Worm (Caenorhabditis elegans) whole organism, L4 larva: ENCODE results near the gene Y47D3B.4.

Source experiments
- F10B5.3 ChIP-seq: sonication (generic microtip); optimal IDR thresholded peaks from 2 replicates; lab custom pipeline; 2016; ENCODE audit warnings: mild to moderate bottlenecking, missing genetic modification characterization, missing compliant biosample characterization
- R02D3.7 ChIP-seq: fragments of 150-350 bp; sonication (generic microtip); optimal IDR thresholded peaks from 3 replicates; lab custom pipeline; 2014; ENCODE audit warnings: missing biosample characterization, missing genetic modification characterization
- Y105C5A.15 ChIP-seq: fragments of 200-800 bp; sonication (Bioruptor generic); IDR thresholded peaks from 2 replicates; pipeline ENCODE4 v1.3.6; 2022; ENCODE audit warnings: missing genetic modification characterization, missing compliant biosample characterization
- Y48G9A.11 ChIP-seq: fragments of 200-800 bp; sonication (Bioruptor generic); IDR thresholded peaks from 2 replicates; pipeline ENCODE4 v1.3.6; 2022; ENCODE audit warnings: missing genetic modification reagents, missing genetic modification characterization, missing compliant biosample characterization
- Y5F2A.4 ChIP-seq: fragments of 200-800 bp; sonication (Bioruptor generic); optimal IDR thresholded peaks from 2 replicates; lab custom pipeline; 2018; ENCODE audit warnings: mild to moderate bottlenecking, missing genetic modification characterization, missing compliant biosample characterization
- Y75B8A.6 ChIP-seq: fragments of 200-800 bp; sonication (Bioruptor generic); IDR thresholded peaks from 2 replicates; pipeline ENCODE4 v1.3.6; 2022; ENCODE audit warnings: missing genetic modification reagents, missing genetic modification characterization, missing compliant biosample characterization
- ZK337.2 ChIP-seq: fragments of 200-800 bp; sonication (Bioruptor generic); IDR thresholded peaks from 2 replicates; pipeline ENCODE4 v1.3.6; 2022; ENCODE audit warnings: missing genetic modification reagents, missing genetic modification characterization, missing compliant biosample characterization
- ZK546.5 ChIP-seq, 2 experiments: sonication (generic microtip); optimal IDR thresholded peaks; 2 replicates each; lab custom pipeline; 2017; ENCODE audit warnings: missing biosample characterization in 2 of 2, missing genetic modification characterization in 2 of 2
- aha-1 ChIP-seq: fragments of 150-350 bp; peaks from one replicate; lab custom pipeline; 2014; ENCODE audit warnings: missing biosample characterization, missing genetic modification characterization
- ama-1 ChIP-seq: fragments of 150-350 bp; optimal IDR thresholded peaks from 2 replicates; lab custom pipeline; 2014; ENCODE audit warnings: inconsistent platforms, mixed read lengths
- arid-1 ChIP-seq: fragments of 200-800 bp; sonication (Bioruptor generic); conservative IDR thresholded peaks from 2 replicates; pipeline ENCODE4 v1.3.6; 2022; ENCODE audit warnings: missing genetic modification reagents, missing genetic modification characterization, missing compliant biosample characterization
- ceh-44 ChIP-seq: fragments of 200-800 bp; sonication (Bioruptor generic); IDR thresholded peaks from 2 replicates; pipeline ENCODE4 v1.3.6; 2022; ENCODE audit warnings: missing genetic modification reagents, missing genetic modification characterization, missing compliant biosample characterization
- cey-2 ChIP-seq: sonication (generic microtip); optimal IDR thresholded peaks from 3 replicates; lab custom pipeline; 2017; ENCODE audit warnings: missing genetic modification characterization, mild to moderate bottlenecking, missing compliant biosample characterization, antibody characterized with exemption, borderline replicate concordance; ENCODE audit not compliant: insufficient read depth
- ctbp-1 ChIP-seq: fragments of 200-800 bp; sonication (Bioruptor generic); IDR thresholded peaks from 2 replicates; pipeline ENCODE4 v1.3.6; 2022; ENCODE audit warnings: missing genetic modification reagents, missing genetic modification characterization, missing compliant biosample characterization
- daf-16 ChIP-seq, 3 experiments: sonication (generic microtip); optimal IDR thresholded peaks; 2 replicates each; lab custom pipeline; 2016 to 2017; ENCODE audit warnings: missing genetic modification characterization in 3 of 3, missing genetic modification reagents in 3 of 3, mild to moderate bottlenecking in 2 of 3, missing compliant biosample characterization in 2 of 3, missing biosample characterization in 1 of 3, moderate library complexity in 1 of 3
- daf-19 ChIP-seq: fragments of 200-800 bp; sonication (Bioruptor generic); conservative IDR thresholded peaks from 2 replicates; pipeline ENCODE4 v1.3.6; 2022; ENCODE audit warnings: missing genetic modification characterization, missing compliant biosample characterization
- dmd-6 ChIP-seq: fragments of 200-800 bp; sonication (Bioruptor generic); IDR thresholded peaks from 2 replicates; pipeline ENCODE4 v1.3.6; 2022; ENCODE audit warnings: missing genetic modification reagents, missing genetic modification characterization, missing compliant biosample characterization
- dpl-1 ChIP-seq: fragments of 150-350 bp; optimal IDR thresholded peaks from 2 replicates; lab custom pipeline; 2014; ENCODE audit warnings: missing biosample characterization, missing genetic modification reagents, missing genetic modification characterization
- duxl-1 ChIP-seq: sonication (generic microtip); optimal IDR thresholded peaks from 2 replicates; lab custom pipeline; 2016; ENCODE audit warnings: mild to moderate bottlenecking, missing genetic modification characterization, moderate library complexity, missing compliant biosample characterization; ENCODE audit not compliant: poor library complexity
- dve-1 ChIP-seq: sonication (generic microtip); optimal IDR thresholded peaks from 2 replicates; lab custom pipeline; 2017; ENCODE audit warnings: antibody characterized with exemption, mild to moderate bottlenecking, missing genetic modification characterization, missing compliant biosample characterization; ENCODE audit not compliant: insufficient read depth
- egl-43 ChIP-seq: fragments of 200-800 bp; sonication (Bioruptor generic); IDR thresholded peaks from 2 replicates; pipeline ENCODE4 v1.3.6; 2022; ENCODE audit warnings: missing genetic modification reagents, missing genetic modification characterization, missing compliant biosample characterization
- hlh-11 ChIP-seq: fragments of 200-800 bp; sonication (Bioruptor generic); optimal IDR thresholded peaks from 2 replicates; lab custom pipeline; 2018; ENCODE audit warnings: mild to moderate bottlenecking, missing genetic modification characterization, missing compliant biosample characterization
- hlh-30 ChIP-seq: sonication (generic microtip); optimal IDR thresholded peaks from 2 replicates; lab custom pipeline; 2017; ENCODE audit warnings: antibody characterized with exemption, mild to moderate bottlenecking, missing genetic modification characterization, missing compliant biosample characterization; ENCODE audit not compliant: insufficient read depth
- lin-1 ChIP-seq: fragments of 200-800 bp; sonication (Bioruptor generic); IDR thresholded peaks from 2 replicates; pipeline ENCODE4 v1.3.6; 2022; ENCODE audit warnings: missing genetic modification reagents, missing genetic modification characterization, missing compliant biosample characterization
- lin-29 ChIP-seq: fragments of 200-800 bp; sonication (Bioruptor generic); IDR thresholded peaks from 2 replicates; pipeline ENCODE4 v1.3.6; 2022; ENCODE audit warnings: missing genetic modification reagents, missing genetic modification characterization, missing compliant biosample characterization
- lir-3 ChIP-seq: sonication (generic microtip); optimal IDR thresholded peaks from 2 replicates; lab custom pipeline; 2016; ENCODE audit warnings: mild to moderate bottlenecking, missing genetic modification characterization, missing compliant biosample characterization
- lsy-2 ChIP-seq, 2 experiments: fragments of 150-350 bp in 1 of 2; sonication (generic microtip) in 1 of 2; optimal IDR thresholded peaks; 2 replicates each; lab custom pipeline; 2014 to 2017; ENCODE audit warnings: missing biosample characterization in 2 of 2, missing genetic modification characterization in 2 of 2
- madf-5 ChIP-seq, 2 experiments: fragments of 200-800 bp; sonication (Bioruptor generic); IDR thresholded peaks; 2 replicates each; pipeline ENCODE4 v1.3.6; 2022; ENCODE audit warnings: missing compliant biosample characterization in 2 of 2, missing genetic modification characterization in 2 of 2
- madf-9 ChIP-seq: fragments of 200-800 bp; sonication (Bioruptor generic); conservative IDR thresholded peaks from 2 replicates; pipeline ENCODE4 v1.3.6; 2022; ENCODE audit warnings: missing genetic modification reagents, missing genetic modification characterization, missing compliant biosample characterization
- mdl-1 ChIP-seq, 2 experiments: fragments of 150-350 bp in 1 of 2; sonication (generic microtip) in 1 of 2; optimal IDR thresholded peaks; 2 replicates each; lab custom pipeline; 2014 to 2017; ENCODE audit warnings: missing biosample characterization in 2 of 2, missing genetic modification characterization in 2 of 2
- mep-1 ChIP-seq: fragments of 150-350 bp; sonication (generic microtip); optimal IDR thresholded peaks from 3 replicates; lab custom pipeline; 2014; ENCODE audit warnings: missing biosample characterization, missing genetic modification characterization
- mes-2 ChIP-seq: sonication (generic microtip); optimal IDR thresholded peaks from 2 replicates; lab custom pipeline; 2016; ENCODE audit warnings: missing genotype, mild to moderate bottlenecking, missing genetic modification characterization, missing compliant biosample characterization; ENCODE audit not compliant: poor library complexity, severe bottlenecking
- nhr-102 ChIP-seq: sonication (generic microtip); optimal IDR thresholded peaks from 2 replicates; lab custom pipeline; 2016; ENCODE audit warnings: mild to moderate bottlenecking, missing genetic modification characterization, moderate library complexity, missing compliant biosample characterization
- nhr-11 ChIP-seq: fragments of 150-350 bp; optimal IDR thresholded peaks from 2 replicates; lab custom pipeline; 2014; ENCODE audit warnings: missing biosample characterization, missing genetic modification characterization
- nhr-237 ChIP-seq: sonication (generic microtip); optimal IDR thresholded peaks from 2 replicates; lab custom pipeline; 2017; ENCODE audit warnings: missing biosample characterization, missing genetic modification characterization
- nhr-28 ChIP-seq: fragments of 150-350 bp; optimal IDR thresholded peaks from 2 replicates; lab custom pipeline; 2014; ENCODE audit warnings: missing biosample characterization, missing genetic modification characterization
- nhr-77 ChIP-seq: fragments of 150-350 bp; optimal IDR thresholded peaks from 2 replicates; lab custom pipeline; 2014; ENCODE audit warnings: missing biosample characterization, missing genetic modification characterization
- skn-1 ChIP-seq: fragments of 150-350 bp; optimal IDR thresholded peaks from 2 replicates; lab custom pipeline; 2014; ENCODE audit warnings: missing biosample characterization, missing genetic modification characterization
- spr-3 ChIP-seq: fragments of 200-800 bp; sonication (Bioruptor generic); optimal IDR thresholded peaks from 2 replicates; lab custom pipeline; 2018; ENCODE audit warnings: mild to moderate bottlenecking, missing genetic modification characterization, missing compliant biosample characterization
- unc-130 ChIP-seq: sonication (generic microtip); optimal IDR thresholded peaks from 2 replicates; lab custom pipeline; 2016; ENCODE audit warnings: missing genetic modification reagents, missing genetic modification characterization, missing compliant biosample characterization
- unc-39 ChIP-seq: sonication (generic microtip); optimal IDR thresholded peaks from 2 replicates; lab custom pipeline; 2017; ENCODE audit warnings: missing biosample characterization, missing genetic modification characterization
- unc-62 ChIP-seq, 3 experiments: fragments of 150-350 bp in 1 of 3; sonication (generic microtip); optimal IDR thresholded peaks in 2 of 3; peaks in 1 of 3; 1 replicate in 1 of 3; 2 replicates in 2 of 3; lab custom pipeline; 2014 to 2017; ENCODE audit warnings: missing biosample characterization in 3 of 3, missing genetic modification characterization in 3 of 3, missing genetic modification reagents in 3 of 3, missing genotype in 1 of 3
- zag-1 ChIP-seq: fragments of 150-350 bp; optimal IDR thresholded peaks from 2 replicates; lab custom pipeline; 2014; ENCODE audit warnings: missing biosample characterization, missing genetic modification characterization
- zfp-3 ChIP-seq: fragments of 200-800 bp; sonication (Bioruptor generic); conservative IDR thresholded peaks from 2 replicates; pipeline ENCODE4 v1.3.6; 2022; ENCODE audit warnings: missing genetic modification reagents, missing genetic modification characterization, missing compliant biosample characterization
- zip-2 ChIP-seq: fragments of 150-350 bp; optimal IDR thresholded peaks from 2 replicates; lab custom pipeline; 2014; ENCODE audit warnings: missing biosample characterization, missing genetic modification characterization
- ztf-7 ChIP-seq: fragments of 150-350 bp; optimal IDR thresholded peaks from 2 replicates; lab custom pipeline; 2014; ENCODE audit warnings: missing biosample characterization, missing genetic modification characterization

Gene Y47D3B.4

ce11 chrIII:11443408-11443994 is 38.4 kb downstream of the Y47D3B.4 start:
- no peak for TF ChIP-seq spr-3
- TF ChIP-seq daf-16 (GFP tag; optimal IDR thresholded peaks at IDR 0.05; lab: Kevin White, UChicago), result no peak
- TF ChIP-seq daf-16 (tag; optimal IDR thresholded peaks at IDR 0.05; lab: Kevin White, UChicago), result peak; percentile 64
- peak; percentile 2 for TF ChIP-seq nhr-28
- TF ChIP-seq hlh-11 (tag; lab: Kevin White, UChicago), result peak; percentile 6
- TF ChIP-seq aha-1 (tag; lab: Kevin White, UChicago), result peak; percentile 62
- TF ChIP-seq, all 104 proteins: peak for 4

- TF ChIP-seq cey-2 (tag; lab: Kevin White, UChicago) (no peak), F10B5.3 (tag; lab: Kevin White, UChicago) (no peak), dve-1 (tag; lab: Kevin White, UChicago) (peak; percentile 69), lin-29 (no peak), ceh-44 (GFP tag; lab: Robert Waterston, UW) (no peak), Y5F2A.4 (GFP tag; lab: Kevin White, UChicago) (no peak), duxl-1 (no peak), ZK337.2 (GFP tag; lab: Robert Waterston, UW) (no peak), lsy-2 (tag; optimal IDR thresholded peaks at IDR 0.05; lab: Kevin White, UChicago) (peak in 1 of 2 experiments; percentile 24), skn-1 (no peak), ctbp-1 (no peak), egl-43 (GFP tag; lab: Robert Waterston, UW) (no peak), daf-19 (no peak), zfp-3 (GFP tag; lab: Robert Waterston, UW) (no peak), dmd-6 (GFP tag; lab: Robert Waterston, UW) (peak; percentile 20; the same call in 1 of the 2 replicates), ztf-7 (no peak), nhr-28 (peak; percentile 98), Y75B8A.6 (no peak), nhr-237 (tag; lab: Kevin White, UChicago) (no peak), mep-1 (tag; lab: Kevin White, UChicago) (peak; percentile 17), hlh-11 (tag; lab: Kevin White, UChicago) (peak; percentile 85), unc-62 (GFP tag; optimal IDR thresholded peaks at IDR 0.05 in 1 of 2; lab: Kevin White, UChicago) (peak in 1 of 2 experiments; percentile 81), unc-62 (tag; optimal IDR thresholded peaks at IDR 0.05; lab: Kevin White, UChicago) (no peak), unc-130 (GFP tag; lab: Kevin White, UChicago) (no peak), madf-9 (GFP tag; lab: Robert Waterston, UW) (no peak), ama-1 (no peak), R02D3.7 (no peak), nhr-11 (tag; lab: Kevin White, UChicago) (peak; percentile 12), dpl-1 (no peak), spr-3 (no peak), arid-1 (GFP tag; lab: Robert Waterston, UW) (no peak), hlh-30 (tag; lab: Kevin White, UChicago) (peak; percentile 83), daf-16 (GFP tag; optimal IDR thresholded peaks at IDR 0.05; lab: Kevin White, UChicago) (peak in 1 of 2 experiments; percentile 4), daf-16 (tag; optimal IDR thresholded peaks at IDR 0.05; lab: Kevin White, UChicago) (peak; percentile 94), Y105C5A.15 (no peak), nhr-102 (no peak), lir-3 (no peak), zag-1 (tag; lab: Kevin White, UChicago) (no peak), mes-2 (tag; lab: Kevin White, UChicago) (no peak), ZK546.5 (tag; optimal IDR thresholded peaks at IDR 0.05; lab: Kevin White, UChicago) (no peak), lin-1 (GFP tag; lab: Robert Waterston, UW) (no peak), madf-5 (GFP tag; IDR thresholded peaks at IDR 0.05; lab: Robert Waterston, UW) (no peak), zip-2 (tag; lab: Kevin White, UChicago) (no peak), Y48G9A.11 (GFP tag; lab: Robert Waterston, UW) (no peak), nhr-77 (tag; lab: Kevin White, UChicago) (no peak), mdl-1 (tag; optimal IDR thresholded peaks at IDR 0.05; lab: Kevin White, UChicago) (no peak), unc-39 (no peak)
Measured at ce11 chrIII:11444796-11445386, 39.7 kb downstream of the Y47D3B.4 start.
